Worm (Caenorhabditis elegans) whole organism, young adult: ENCODE data around the gene rps-16.

Experiments used
- B0261.1 ChIP-seq: sonication (generic microtip); optimal IDR thresholded peaks from 2 replicates; lab custom pipeline; 2016; ENCODE audit warnings: mild to moderate bottlenecking, missing genetic modification characterization, moderate library complexity, missing compliant biosample characterization
- B0336.3 ChIP-seq: fragments of 200-800 bp; sonication (Bioruptor generic); IDR thresholded peaks from 2 replicates; pipeline ENCODE4 v1.3.6; 2022; ENCODE audit warnings: missing genetic modification characterization, missing compliant biosample characterization
- F10E7.11 ChIP-seq: sonication (generic microtip); optimal IDR thresholded peaks from 2 replicates; lab custom pipeline; 2017; ENCODE audit warnings: mild to moderate bottlenecking, missing genetic modification characterization, moderate library complexity, missing compliant biosample characterization
- F22D6.2 ChIP-seq: sonication (generic microtip); optimal IDR thresholded peaks from 2 replicates; lab custom pipeline; 2016; ENCODE audit warnings: mild to moderate bottlenecking, missing genetic modification characterization, missing compliant biosample characterization
- F23B12.7 ChIP-seq: sonication (generic microtip); optimal IDR thresholded peaks from 2 replicates; lab custom pipeline; 2017; ENCODE audit warnings: missing genetic modification characterization, mild to moderate bottlenecking, missing compliant biosample characterization, antibody characterized with exemption, moderate library complexity; ENCODE audit not compliant: insufficient read depth
- F37B4.10 ChIP-seq: fragments of 200-800 bp; sonication (Bioruptor generic); IDR thresholded peaks from 2 replicates; pipeline ENCODE4 v1.3.6; 2022; ENCODE audit warnings: missing genetic modification characterization, missing compliant biosample characterization
- F49E8.2 ChIP-seq: sonication (generic microtip); optimal IDR thresholded peaks from 3 replicates; lab custom pipeline; 2017; ENCODE audit warnings: missing genetic modification characterization, mild to moderate bottlenecking, missing compliant biosample characterization, antibody characterized with exemption, moderate library complexity; ENCODE audit not compliant: insufficient read depth
- F57A8.1 ChIP-seq: fragments of 200-800 bp; sonication (Bioruptor generic); optimal IDR thresholded peaks from 2 replicates; lab custom pipeline; 2018; ENCODE audit warnings: mild to moderate bottlenecking, missing genetic modification characterization, moderate library complexity, missing compliant biosample characterization
- T26A5.8 ChIP-seq: sonication (generic microtip); optimal IDR thresholded peaks from 2 replicates; lab custom pipeline; 2016; ENCODE audit warnings: missing genetic modification characterization, missing compliant biosample characterization
- Y56A3A.18 ChIP-seq: fragments of 200-800 bp; sonication (Bioruptor generic); IDR thresholded peaks from 2 replicates; pipeline ENCODE4 v1.3.6; 2022; ENCODE audit warnings: missing genetic modification reagents, missing genetic modification characterization, missing compliant biosample characterization
- Y67H2A.10 ChIP-seq: fragments of 200-800 bp; sonication (Bioruptor generic); conservative IDR thresholded peaks from 2 replicates; pipeline ENCODE4 v1.3.6; 2022; ENCODE audit warnings: missing genetic modification reagents, missing genetic modification characterization, missing compliant biosample characterization
- aptf-2 ChIP-seq: fragments of 200-800 bp; sonication (Bioruptor generic); conservative IDR thresholded peaks from 2 replicates; pipeline ENCODE4 v1.3.6; 2022; ENCODE audit warnings: missing genetic modification reagents, missing genetic modification characterization, missing compliant biosample characterization
- atf-7 ChIP-seq: sonication (generic microtip); optimal IDR thresholded peaks from 2 replicates; lab custom pipeline; 2017; ENCODE audit warnings: mild to moderate bottlenecking, missing genetic modification characterization, missing compliant biosample characterization
- athp-1 ChIP-seq: sonication (generic microtip); optimal IDR thresholded peaks from 2 replicates; lab custom pipeline; 2017; ENCODE audit warnings: mild to moderate bottlenecking, missing genetic modification characterization, missing compliant biosample characterization
- attf-3 ChIP-seq: fragments of 200-800 bp; sonication (Bioruptor generic); conservative IDR thresholded peaks from 2 replicates; pipeline ENCODE4 v1.3.6; 2022; ENCODE audit warnings: missing genetic modification reagents, missing genetic modification characterization, missing compliant biosample characterization
- attf-6 ChIP-seq: fragments of 200-800 bp; sonication (Bioruptor generic); IDR thresholded peaks from 2 replicates; pipeline ENCODE4 v1.3.6; 2022; ENCODE audit warnings: missing genetic modification reagents, missing genetic modification characterization, missing compliant biosample characterization
- bed-1 ChIP-seq: fragments of 200-800 bp; sonication (Bioruptor generic); IDR thresholded peaks from 2 replicates; pipeline ENCODE4 v1.3.6; 2022; ENCODE audit warnings: missing genetic modification reagents, missing genetic modification characterization, missing compliant biosample characterization
- bed-2 ChIP-seq: fragments of 200-800 bp; sonication (Bioruptor generic); IDR thresholded peaks from 2 replicates; pipeline ENCODE4 v1.3.6; 2022; ENCODE audit warnings: missing genetic modification reagents, missing genetic modification characterization, missing compliant biosample characterization
- ceh-100 ChIP-seq: fragments of 200-800 bp; sonication (Bioruptor generic); IDR thresholded peaks from 2 replicates; pipeline ENCODE4 v1.3.6; 2022; ENCODE audit warnings: missing genetic modification reagents, missing genetic modification characterization, missing compliant biosample characterization
- chd-7 ChIP-seq: sonication (generic microtip); optimal IDR thresholded peaks from 2 replicates; lab custom pipeline; 2016; ENCODE audit warnings: mild to moderate bottlenecking, missing genetic modification characterization, moderate library complexity, missing compliant biosample characterization
- die-1 ChIP-seq: sonication (generic microtip); optimal IDR thresholded peaks from 2 replicates; lab custom pipeline; 2016; ENCODE audit warnings: missing genotype, mild to moderate bottlenecking, missing genetic modification characterization, missing compliant biosample characterization
- dpff-1 ChIP-seq: sonication (generic microtip); optimal IDR thresholded peaks from 2 replicates; lab custom pipeline; 2017; ENCODE audit warnings: mild to moderate bottlenecking, missing genetic modification characterization, missing compliant biosample characterization
- efl-1 ChIP-seq: fragments of 150-350 bp; optimal IDR thresholded peaks from 2 replicates; lab custom pipeline; 2014; ENCODE audit warnings: missing biosample characterization, missing genetic modification reagents, missing genetic modification characterization
- egl-18 ChIP-seq: fragments of 200-800 bp; sonication (Bioruptor generic); IDR thresholded peaks from 2 replicates; pipeline ENCODE4 v1.3.6; 2022; ENCODE audit warnings: missing genetic modification reagents, missing genetic modification characterization, missing compliant biosample characterization
- egrh-3 ChIP-seq: fragments of 200-800 bp; sonication (Bioruptor generic); IDR thresholded peaks from 2 replicates; pipeline ENCODE4 v1.3.6; 2022; ENCODE audit warnings: missing genetic modification reagents, missing genetic modification characterization, missing compliant biosample characterization
- ets-4 ChIP-seq: fragments of 200-800 bp; sonication (Bioruptor generic); optimal IDR thresholded peaks from 2 replicates; lab custom pipeline; 2018; ENCODE audit warnings: mild to moderate bottlenecking, missing genetic modification characterization, missing compliant biosample characterization
- fkh-3 ChIP-seq: sonication (generic microtip); optimal IDR thresholded peaks from 2 replicates; lab custom pipeline; 2016; ENCODE audit warnings: mild to moderate bottlenecking, missing genetic modification characterization, missing compliant biosample characterization
- him-1 ChIP-seq: sonication (generic microtip); optimal IDR thresholded peaks from 2 replicates; lab custom pipeline; 2016; ENCODE audit warnings: missing genotype, missing genetic modification reagents, missing genetic modification characterization, missing compliant biosample characterization
- hlh-26 ChIP-seq: fragments of 200-800 bp; sonication (Bioruptor generic); conservative IDR thresholded peaks from 2 replicates; pipeline ENCODE4 v1.3.6; 2022; ENCODE audit warnings: missing genetic modification reagents, missing genetic modification characterization, missing compliant biosample characterization
- hmg-1.2 ChIP-seq: fragments of 200-800 bp; sonication (Bioruptor generic); IDR thresholded peaks from 2 replicates; pipeline ENCODE4 v1.3.6; 2022; ENCODE audit warnings: missing genetic modification reagents, missing genetic modification characterization, missing compliant biosample characterization
- hmg-20 ChIP-seq: fragments of 200-800 bp; sonication (Bioruptor generic); IDR thresholded peaks from 2 replicates; pipeline ENCODE4 v1.3.6; 2022; ENCODE audit warnings: missing genetic modification reagents, missing genetic modification characterization, missing compliant biosample characterization
- hsf-1 ChIP-seq: fragments of 200-800 bp; sonication (Bioruptor generic); IDR thresholded peaks from 2 replicates; pipeline ENCODE4 v1.3.6; 2022; ENCODE audit warnings: missing genetic modification reagents, missing genetic modification characterization, missing compliant biosample characterization
- lin-35 ChIP-seq, 3 experiments: fragments of 150-350 bp in 2 of 3; sonication (generic microtip) in 1 of 3; optimal IDR thresholded peaks; 2 replicates each; lab custom pipeline; 2014 to 2018; ENCODE audit warnings: missing biosample characterization in 3 of 3, missing genetic modification characterization in 3 of 3, missing genetic modification reagents in 3 of 3
- lin-40 ChIP-seq: sonication (generic microtip); optimal IDR thresholded peaks from 2 replicates; lab custom pipeline; 2016; ENCODE audit warnings: missing genetic modification characterization, mild to moderate bottlenecking, missing compliant biosample characterization, missing genotype, missing genetic modification reagents
- madf-10 ChIP-seq: sonication (generic microtip); optimal IDR thresholded peaks from 2 replicates; lab custom pipeline; 2016; ENCODE audit warnings: mild to moderate bottlenecking, missing genetic modification characterization, missing compliant biosample characterization
- mel-28 ChIP-seq: sonication (generic microtip); optimal IDR thresholded peaks from 2 replicates; lab custom pipeline; 2016; ENCODE audit warnings: borderline replicate concordance, mild to moderate bottlenecking, missing genetic modification characterization, missing compliant biosample characterization
- nfya-1 ChIP-seq: sonication (generic microtip); optimal IDR thresholded peaks from 2 replicates; lab custom pipeline; 2017; ENCODE audit warnings: antibody characterized with exemption, missing compliant biosample characterization, missing genetic modification characterization, borderline replicate concordance; ENCODE audit not compliant: insufficient read depth
- nfyb-1 ChIP-seq: fragments of 200-800 bp; sonication (Bioruptor generic); IDR thresholded peaks from 2 replicates; pipeline ENCODE4 v1.3.6; 2022; ENCODE audit warnings: missing genetic modification reagents, missing genetic modification characterization, missing compliant biosample characterization
- rpc-1 ChIP-seq, 2 experiments: fragments of 150-350 bp in 1 of 2; sonication (generic microtip) in 1 of 2; optimal IDR thresholded peaks; 2 replicates each; lab custom pipeline; 2014 to 2018; ENCODE audit warnings: missing biosample characterization in 1 of 2, missing genetic modification characterization in 1 of 2, missing genetic modification reagents in 1 of 2, missing genotype in 1 of 2
- snpc-1.3 ChIP-seq: sonication (generic microtip); optimal IDR thresholded peaks from 2 replicates; lab custom pipeline; 2017; ENCODE audit warnings: missing genetic modification characterization, mild to moderate bottlenecking, missing compliant biosample characterization, antibody characterized with exemption, moderate library complexity, missing genotype, missing genetic modification reagents; ENCODE audit not compliant: insufficient read depth
- snpc-3.4 ChIP-seq: sonication (generic microtip); optimal IDR thresholded peaks from 2 replicates; lab custom pipeline; 2017; ENCODE audit warnings: missing genetic modification characterization, mild to moderate bottlenecking, missing compliant biosample characterization, antibody characterized with exemption, moderate library complexity, missing genotype, missing genetic modification reagents
- snpc-4 ChIP-seq, 5 experiments: fragments of 150-350 bp in 1 of 5; sonication (generic microtip) in 4 of 5; optimal IDR thresholded peaks; 2 replicates each; lab custom pipeline; 2014 to 2018; ENCODE audit warnings: missing genetic modification characterization in 5 of 5, missing biosample characterization in 3 of 5, antibody characterized with exemption in 2 of 5, mild to moderate bottlenecking in 2 of 5, missing compliant biosample characterization in 2 of 5, missing genotype in 2 of 5, moderate library complexity in 2 of 5, missing genetic modification reagents in 1 of 5
- tbp1 ChIP-seq: fragments of 200-800 bp; sonication (Bioruptor generic); optimal IDR thresholded peaks from 2 replicates; lab custom pipeline; 2018; ENCODE audit warnings: mild to moderate bottlenecking, missing genetic modification characterization, missing compliant biosample characterization
- unc-130 ChIP-seq: sonication (generic microtip); optimal IDR thresholded peaks from 2 replicates; lab custom pipeline; 2016; ENCODE audit warnings: missing genetic modification reagents, missing genetic modification characterization, missing compliant biosample characterization
- ztf-26 ChIP-seq: sonication (generic microtip); optimal IDR thresholded peaks from 2 replicates; lab custom pipeline; 2017; ENCODE audit warnings: missing genetic modification characterization, missing compliant biosample characterization
- ztf-28 ChIP-seq: fragments of 200-800 bp; sonication (Bioruptor generic); IDR thresholded peaks from 2 replicates; pipeline ENCODE4 v1.3.6; 2022; ENCODE audit warnings: missing genetic modification reagents, missing genetic modification characterization, missing compliant biosample characterization

Gene rps-16

ce11 chrV:15000055-15000704 lies at the start of gene rps-16:
rps-16 (minus strand) TSS chrV:15000541.
- TF ChIP-seq snpc-3.4 (peak; percentile 44), hlh-26 (GFP tag; lab: Robert Waterston, UW) (no peak), fkh-3 (tag; lab: Kevin White, UChicago) (peak; percentile 89), F37B4.10 (GFP tag; lab: Robert Waterston, UW) (no peak), F49E8.2 (tag; lab: Kevin White, UChicago) (peak; percentile 25), efl-1 (GFP tag; lab: Kevin White, UChicago) (peak; percentile 3), tbp1 (peak; percentile 11), F10E7.11 (tag; lab: Kevin White, UChicago) (peak; percentile 21), egrh-3 (GFP tag; lab: Robert Waterston, UW) (no peak), F23B12.7 (tag; lab: Kevin White, UChicago) (no peak), B0336.3 (GFP tag; lab: Robert Waterston, UW) (peak; percentile 79; the same call in 1 of the 2 replicates), B0261.1 (tag; lab: Kevin White, UChicago) (no peak), him-1 (tag; lab: Kevin White, UChicago) (no peak), die-1 (tag; lab: Kevin White, UChicago) (peak; percentile 15), athp-1 (peak; percentile 66), attf-6 (GFP tag; lab: Robert Waterston, UW) (peak; percentile 77), atf-7 (tag; lab: Kevin White, UChicago) (peak; percentile 62), nfya-1 (tag; lab: Kevin White, UChicago) (no peak), rpc-1 (optimal IDR thresholded peaks at IDR 0.05; lab: Kevin White, UChicago) (no peak), rpc-1 (tag; optimal IDR thresholded peaks at IDR 0.05; lab: Kevin White, UChicago) (no peak), madf-10 (no peak), nfyb-1 (peak; percentile 79), egl-18 (GFP tag; lab: Robert Waterston, UW) (no peak), lin-40 (no peak), ets-4 (no peak), T26A5.8 (peak; percentile 79), ztf-26 (tag; lab: Kevin White, UChicago) (no peak), bed-1 (GFP tag; lab: Robert Waterston, UW) (no peak), snpc-1.3 (tag; lab: Kevin White, UChicago) (peak; percentile 65), lin-35 (GFP tag; optimal IDR thresholded peaks at IDR 0.05; lab: Kevin White, UChicago) (no peak), hmg-1.2 (GFP tag; lab: Robert Waterston, UW) (peak; percentile 27; the same call in 1 of the 2 replicates), snpc-4 (GFP tag; optimal IDR thresholded peaks at IDR 0.05; lab: Kevin White, UChicago) (no peak), snpc-4 (tag; optimal IDR thresholded peaks at IDR 0.05; lab: Kevin White, UChicago) (peak in 2 of 4 experiments; percentile 27 to 29), mel-28 (tag; lab: Kevin White, UChicago) (no peak), hmg-20 (GFP tag; lab: Robert Waterston, UW) (no peak), attf-3 (GFP tag; lab: Robert Waterston, UW) (no peak), bed-2 (GFP tag; lab: Robert Waterston, UW) (0 out of 2 replicates have a peak, but pooled peaks have one; percentile 31), F57A8.1 (GFP tag; lab: Kevin White, UChicago) (peak; percentile 35), chd-7 (peak; percentile 65), ztf-28 (GFP tag; lab: Robert Waterston, UW) (no peak), F22D6.2 (tag; lab: Kevin White, UChicago) (no peak), Y67H2A.10 (GFP tag; lab: Robert Waterston, UW) (no peak), dpff-1 (tag; lab: Kevin White, UChicago) (no peak), unc-130 (GFP tag; lab: Kevin White, UChicago) (no peak), Y56A3A.18 (peak; percentile 67), aptf-2 (GFP tag; lab: Robert Waterston, UW) (no peak), hsf-1 (GFP tag; lab: Robert Waterston, UW) (peak; percentile 81), ceh-100 (peak; percentile 81)
